Worm (Caenorhabditis elegans) whole organism, L4/young adult: ENCODE results near the gene M02D8.7.

Experiments
- dao-5 ChIP-seq: sonication (generic microtip); optimal IDR thresholded peaks from 2 replicates; lab custom pipeline; 2016; ENCODE audit warnings: missing genotype, missing genetic modification characterization, moderate library complexity, missing compliant biosample characterization
- him-1 ChIP-seq: sonication (generic microtip); optimal IDR thresholded peaks from 2 replicates; lab custom pipeline; 2016; ENCODE audit warnings: missing genotype, missing genetic modification reagents, missing genetic modification characterization, missing compliant biosample characterization

- no peak for TF ChIP-seq him-1 (tag; lab: Kevin White, UChicago)
- no peak for TF ChIP-seq dao-5 (tag; lab: Kevin White, UChicago)
Measured at ce11 chrX:8761060-8761459, 18.3 kb upstream of the M02D8.7 start.
